Fruit fly (Drosophila melanogaster): ENCODE data around the gene CG5989.
A peak's percentile ranks its signal among the peaks of the same experiment; 100 is the strongest.

The CG5989 gene

DNA sequence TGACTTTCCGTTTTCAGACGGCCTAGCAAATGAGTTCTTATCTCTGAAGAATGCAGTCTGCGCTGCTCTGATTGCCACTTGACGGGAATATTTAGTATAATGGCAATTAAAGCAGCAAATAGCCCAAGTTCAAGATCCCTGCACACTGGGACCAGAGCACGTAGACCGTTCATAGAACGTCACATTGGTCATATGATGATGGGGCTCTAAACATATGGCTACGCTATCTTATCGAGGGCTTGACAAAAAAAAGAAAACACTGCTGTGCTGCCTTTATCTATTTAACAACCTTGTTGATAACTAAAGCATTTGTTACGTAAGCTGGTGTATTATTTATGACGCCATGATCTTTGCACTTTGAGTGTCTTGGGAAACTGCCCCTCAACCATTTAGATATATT is 23.2 kb downstream of the CG5989 start:
- TF ChIP-seq pan (optimal IDR thresholded peaks at IDR 0.05): no peak
- TF ChIP-seq Dll (optimal IDR thresholded peaks at IDR 0.05): no peak
- TF ChIP-seq psq (optimal IDR thresholded peaks at IDR 0.05): no peak
- TF ChIP-seq EcR (GFP tag; optimal IDR thresholded peaks at IDR 0.05): no peak
- no peak for TF ChIP-seq CG8478 (optimal IDR thresholded peaks at IDR 0.05)
- no peak for TF ChIP-seq usp (GFP tag; optimal IDR thresholded peaks at IDR 0.05)

DNA sequence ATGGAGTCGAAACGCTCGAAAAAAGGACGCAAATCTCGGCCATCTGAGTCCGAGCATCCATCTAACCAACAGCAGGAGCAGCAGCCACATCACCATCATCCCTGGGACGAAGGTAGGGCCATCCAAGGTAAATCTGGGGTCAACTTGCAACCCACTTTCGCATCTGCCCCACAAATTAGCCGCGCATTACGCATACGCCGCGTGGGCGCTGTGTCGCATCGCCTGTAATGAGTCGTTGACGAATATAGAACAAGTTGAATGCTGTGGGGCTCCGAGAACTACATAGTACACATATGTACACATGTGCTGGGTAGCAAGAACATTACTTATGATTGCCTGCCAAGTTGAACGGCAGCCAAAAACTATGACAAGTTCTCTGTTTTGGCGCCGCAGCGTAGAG is 24.4 kb downstream of the CG5989 start:
- TF ChIP-seq Dll (optimal IDR thresholded peaks at IDR 0.05): no peak
- no peak for TF ChIP-seq usp (GFP tag; optimal IDR thresholded peaks at IDR 0.05)
- TF ChIP-seq CG8478 (optimal IDR thresholded peaks at IDR 0.05): no peak
- no peak for TF ChIP-seq EcR (GFP tag; optimal IDR thresholded peaks at IDR 0.05)
- no peak for TF ChIP-seq pan (optimal IDR thresholded peaks at IDR 0.05)

DNA sequence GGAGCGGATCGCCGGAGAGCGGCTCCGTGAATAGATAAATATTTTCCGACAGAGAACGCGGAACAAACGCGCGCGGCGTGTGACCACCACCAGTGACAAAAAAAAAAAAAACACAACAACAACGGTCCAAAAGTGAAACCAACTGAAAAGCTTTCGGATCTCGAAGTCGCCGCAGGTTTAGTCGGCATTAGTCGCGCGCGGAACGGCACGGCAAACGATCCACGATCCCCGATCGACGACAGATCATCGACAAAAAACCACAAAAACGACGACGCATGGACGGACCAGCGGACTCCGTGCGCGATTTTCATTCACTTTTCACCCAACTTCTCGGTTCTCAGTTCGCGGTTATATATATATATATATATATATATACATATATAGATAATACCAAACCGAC is 25.5 kb downstream of the CG5989 start:
- no peak for TF ChIP-seq EcR (GFP tag; optimal IDR thresholded peaks at IDR 0.05)
- no peak for TF ChIP-seq CG8478 (optimal IDR thresholded peaks at IDR 0.05)
- TF ChIP-seq psq (optimal IDR thresholded peaks at IDR 0.05): no peak
- TF ChIP-seq Dll (optimal IDR thresholded peaks at IDR 0.05): no peak
- TF ChIP-seq usp (GFP tag; optimal IDR thresholded peaks at IDR 0.05): no peak
- TF ChIP-seq pan (optimal IDR thresholded peaks at IDR 0.05): no peak

DNA sequence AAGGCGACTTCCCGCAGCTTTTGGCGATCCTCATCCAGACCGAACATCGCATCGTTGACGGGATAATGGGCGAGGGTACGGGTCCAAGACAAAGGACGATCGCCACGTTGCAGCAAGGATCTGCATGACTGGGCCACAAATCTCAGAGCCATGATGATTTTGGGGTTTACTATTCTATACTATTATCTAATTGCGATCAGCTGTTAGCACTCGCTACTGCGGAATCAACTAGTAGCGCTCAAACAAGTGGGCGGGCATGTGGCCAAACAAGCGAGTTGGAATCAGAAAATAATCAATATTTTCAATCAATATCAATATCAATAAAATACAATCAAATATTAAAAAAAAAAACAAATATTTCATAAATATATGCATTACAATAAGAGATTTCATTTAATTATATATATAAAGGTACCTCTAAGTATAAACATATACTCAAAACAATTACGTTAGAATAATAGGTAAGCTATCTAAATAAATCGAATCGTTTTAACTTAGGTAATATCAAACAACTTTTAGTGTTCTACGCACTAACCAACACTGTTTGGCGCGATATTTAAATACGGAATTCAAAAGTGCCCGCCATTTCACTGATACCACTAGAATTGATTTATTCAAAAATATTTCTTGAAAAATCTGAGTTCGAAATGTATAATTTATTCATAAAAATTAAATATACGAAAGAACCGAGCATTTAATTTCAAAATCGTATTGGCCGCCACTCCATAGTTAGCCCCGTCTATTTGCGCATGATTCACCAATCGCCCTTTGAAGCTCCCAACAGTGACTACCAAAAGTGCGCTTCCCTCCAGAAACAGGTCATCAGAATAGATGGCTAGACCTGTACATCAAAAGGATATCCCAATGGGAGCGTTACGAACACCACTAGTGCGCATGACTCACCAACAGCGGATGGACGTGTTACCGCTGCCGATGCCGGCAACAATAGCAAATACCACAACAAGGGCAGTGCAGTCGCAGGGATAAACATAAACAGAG is 27.8 kb downstream of the CG5989 start, which contains the start of the genes CG6638 and CG43078:
TSS of gene CG6638 (minus strand) at position 235 of the 999 bp plus-strand sequence.
TSS of gene CG43078 (plus strand) at position 965 of the 999 bp plus-strand sequence.
- no peak for TF ChIP-seq EcR (GFP tag; optimal IDR thresholded peaks at IDR 0.05)
- no peak for TF ChIP-seq usp (GFP tag; optimal IDR thresholded peaks at IDR 0.05)
- TF ChIP-seq psq (optimal IDR thresholded peaks at IDR 0.05): no peak
- no peak for TF ChIP-seq CG8478 (optimal IDR thresholded peaks at IDR 0.05)
- TF ChIP-seq pan (optimal IDR thresholded peaks at IDR 0.05): no peak
- no peak for TF ChIP-seq Dll (optimal IDR thresholded peaks at IDR 0.05)

DNA sequence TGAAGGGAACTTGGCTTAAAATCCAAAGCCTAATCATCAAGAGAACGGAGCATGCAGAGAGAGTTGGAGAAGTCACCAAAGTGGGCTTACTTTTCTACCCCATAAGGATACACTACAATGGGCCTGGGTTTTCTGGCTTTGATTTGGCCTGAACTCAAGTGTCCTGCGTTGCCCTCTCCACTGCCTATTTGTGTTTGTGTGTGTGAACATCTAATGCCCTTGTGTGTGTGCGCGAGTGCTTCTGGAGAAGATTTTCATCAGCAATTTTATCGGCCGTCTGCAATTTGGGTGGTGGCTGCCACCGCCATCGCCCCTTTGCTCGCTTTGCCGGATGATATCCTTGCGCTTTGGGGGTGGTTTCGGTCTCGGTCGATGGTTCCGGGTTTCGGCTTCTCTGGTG is 43.3 kb downstream of the CG5989 start:
- TF ChIP-seq EcR (GFP tag; optimal IDR thresholded peaks at IDR 0.05) (no peak), pan (optimal IDR thresholded peaks at IDR 0.05) (no peak), usp (GFP tag; optimal IDR thresholded peaks at IDR 0.05) (no peak), CG8478 (optimal IDR thresholded peaks at IDR 0.05) (no peak), Dll (optimal IDR thresholded peaks at IDR 0.05) (no peak), psq (optimal IDR thresholded peaks at IDR 0.05) (no peak)

DNA sequence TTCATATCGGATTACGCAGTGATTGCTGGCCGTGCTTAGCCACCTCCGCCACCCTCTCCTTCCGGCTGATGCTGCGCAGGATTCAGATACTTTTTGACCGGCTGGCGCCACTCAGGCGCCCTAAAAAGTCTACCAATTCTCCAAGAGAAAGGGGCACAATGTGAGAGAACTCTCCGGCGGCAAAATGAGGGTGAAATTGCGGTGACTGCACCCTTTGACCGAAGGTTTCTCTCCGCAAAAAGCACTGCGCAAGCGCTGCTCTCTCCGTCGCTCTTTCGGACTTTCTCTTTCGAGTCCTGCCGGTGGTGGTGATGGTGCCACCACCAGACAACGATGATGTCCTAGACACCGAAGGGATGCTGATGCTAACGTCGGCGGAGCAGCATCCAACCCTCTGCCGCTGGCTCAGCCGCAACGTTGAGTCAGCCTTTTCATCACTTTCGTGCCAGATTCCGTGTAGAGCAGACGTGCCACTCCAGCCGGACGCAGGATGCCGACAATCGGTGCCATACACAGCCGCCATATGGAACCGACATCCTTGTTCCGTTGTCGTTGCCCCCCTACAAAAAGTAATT is 44.1 kb downstream of the CG5989 start:
- TF ChIP-seq pan (optimal IDR thresholded peaks at IDR 0.05) (no peak), psq (optimal IDR thresholded peaks at IDR 0.05) (no peak), Dll (optimal IDR thresholded peaks at IDR 0.05) (no peak), EcR (GFP tag; optimal IDR thresholded peaks at IDR 0.05) (no peak), CG8478 (optimal IDR thresholded peaks at IDR 0.05) (no peak), usp (GFP tag; optimal IDR thresholded peaks at IDR 0.05) (no peak)

DNA sequence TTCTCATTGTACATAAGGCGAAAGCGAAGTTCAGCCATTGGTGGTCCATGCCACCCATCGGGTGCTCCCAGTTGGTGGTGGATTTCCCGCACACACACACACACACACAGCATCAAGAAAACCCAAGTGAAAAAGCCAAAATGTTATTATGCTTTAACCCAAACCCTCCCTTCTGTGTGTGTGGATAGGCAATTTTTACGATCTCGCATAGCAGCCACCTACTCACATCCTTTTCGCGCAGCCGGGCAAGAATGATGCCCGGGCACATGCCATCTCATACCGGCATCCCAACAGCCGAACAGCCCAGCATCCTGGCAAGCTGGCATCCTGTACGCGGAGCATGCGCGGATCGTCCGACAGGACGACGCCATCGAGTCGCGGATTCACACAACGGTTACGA is 46.9 kb downstream of the CG5989 start:
- TF ChIP-seq pan (optimal IDR thresholded peaks at IDR 0.05) (no peak), Dll (optimal IDR thresholded peaks at IDR 0.05) (no peak), EcR (GFP tag; optimal IDR thresholded peaks at IDR 0.05) (no peak), usp (GFP tag; optimal IDR thresholded peaks at IDR 0.05) (no peak), CG8478 (optimal IDR thresholded peaks at IDR 0.05) (no peak), psq (optimal IDR thresholded peaks at IDR 0.05) (no peak)

DNA sequence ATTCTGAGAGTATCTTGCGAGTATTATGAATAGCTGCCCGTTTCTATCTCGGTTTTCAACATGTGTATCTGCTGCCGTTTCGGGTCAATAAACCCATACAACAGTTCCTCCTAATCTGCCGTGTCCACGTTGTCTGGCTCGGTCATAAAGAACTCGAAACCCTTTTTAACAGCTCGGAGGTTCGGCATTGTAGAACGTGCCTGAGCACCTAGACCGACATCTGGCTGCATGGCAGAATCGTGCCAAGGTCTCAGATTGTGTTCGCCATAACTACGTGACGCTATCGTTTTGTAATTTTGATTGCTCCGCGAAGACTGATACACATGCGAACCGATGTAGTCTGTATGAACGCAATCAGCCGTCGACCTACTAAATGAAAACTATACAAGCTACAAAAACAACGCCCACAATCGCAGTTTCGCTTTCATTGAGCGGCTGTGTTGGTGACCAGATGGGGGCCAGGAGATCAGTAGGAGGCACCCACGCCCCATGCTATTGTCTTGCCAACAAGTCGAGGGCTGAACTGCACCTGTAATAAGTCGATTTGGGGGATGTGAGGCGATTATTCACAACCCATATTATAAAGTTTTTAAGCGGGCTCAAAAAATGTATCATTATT is 49.8 kb downstream of the CG5989 start:
- peak in 1 of 2 experiments; percentile 53 for TF ChIP-seq EcR (GFP tag; optimal IDR thresholded peaks at IDR 0.05)
- no peak for TF ChIP-seq Dll (optimal IDR thresholded peaks at IDR 0.05)

DNA sequence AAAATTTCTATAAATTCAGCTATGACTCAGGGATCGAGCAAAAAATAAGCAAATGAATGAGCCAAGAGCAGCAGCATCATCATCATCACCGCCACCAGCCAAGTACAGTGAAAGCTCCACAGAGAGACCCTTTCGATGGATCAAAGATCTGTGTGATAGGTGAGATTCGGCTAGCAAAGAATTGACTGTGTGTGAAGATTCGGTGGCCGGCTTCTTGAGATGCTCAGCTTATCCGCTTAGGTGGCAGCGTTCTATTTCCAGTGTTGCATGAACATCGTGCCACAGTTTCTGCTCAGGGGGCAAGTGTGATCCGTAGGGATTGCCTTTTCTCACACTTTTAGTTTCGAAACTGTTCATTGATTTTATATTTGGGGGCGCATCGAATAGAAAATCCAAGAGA is 50.8 kb downstream of the CG5989 start:
- TF ChIP-seq pan (optimal IDR thresholded peaks at IDR 0.05) (no peak), Dll (optimal IDR thresholded peaks at IDR 0.05) (no peak), usp (GFP tag; optimal IDR thresholded peaks at IDR 0.05) (no peak), psq (optimal IDR thresholded peaks at IDR 0.05) (no peak)
